Fruit fly (Drosophila melanogaster) whole organism, embryonic: ENCODE results near the gene CG6040.

ENCODE experiments used
- ATbp ChIP-seq: fragments of 200-800 bp; sonication (Bioruptor generic); optimal IDR thresholded peaks from 2 replicates; lab custom pipeline; 2017; ENCODE audit warnings: missing biosample characterization, mild to moderate bottlenecking, missing genetic modification characterization, missing genetic modification reagents
- Adf1 ChIP-seq: fragments of 200-800 bp; sonication (Bioruptor generic); IDR thresholded peaks from 2 replicates; pipeline ENCODE4 v1.3.6; 2022; ENCODE audit warnings: missing biosample characterization, missing genetic modification characterization
- BtbVII ChIP-seq: fragments of 200-800 bp; sonication (Bioruptor generic); optimal IDR thresholded peaks from 3 replicates; lab custom pipeline; 2017; ENCODE audit warnings: missing biosample characterization, mild to moderate bottlenecking, missing genetic modification characterization
- CG11504 ChIP-seq: fragments of 200-800 bp; sonication (Bioruptor generic); optimal IDR thresholded peaks from 3 replicates; lab custom pipeline; 2019; ENCODE audit warnings: missing biosample characterization, mild to moderate bottlenecking, missing genetic modification characterization, moderate library complexity
- CG12219 ChIP-seq: fragments of 200-800 bp; sonication (Bioruptor generic); optimal IDR thresholded peaks from 3 replicates; lab custom pipeline; 2018; ENCODE audit warnings: missing biosample characterization, mild to moderate bottlenecking, missing genetic modification characterization
- CG15696 ChIP-seq: fragments of 200-800 bp; sonication (Bioruptor generic); optimal IDR thresholded peaks from 2 replicates; lab custom pipeline; 2019; ENCODE audit warnings: missing biosample characterization, mild to moderate bottlenecking, missing genetic modification characterization, moderate library complexity
- CG1602 ChIP-seq: fragments of 200-800 bp; sonication (Bioruptor generic); optimal IDR thresholded peaks from 3 replicates; lab custom pipeline; 2016; ENCODE audit warnings: missing biosample characterization, missing genetic modification characterization
- CG18262 ChIP-seq: fragments of 200-800 bp; optimal IDR thresholded peaks from 3 replicates; lab custom pipeline; 2019; ENCODE audit warnings: missing biosample characterization, mild to moderate bottlenecking, missing genetic modification characterization, moderate library complexity
- CG18619 ChIP-seq: fragments of 200-800 bp; sonication (Bioruptor generic); optimal IDR thresholded peaks from 3 replicates; lab custom pipeline; 2017; ENCODE audit warnings: missing biosample characterization, mild to moderate bottlenecking, missing genetic modification characterization
- CG18764 ChIP-seq: fragments of 200-800 bp; sonication (Bioruptor generic); optimal IDR thresholded peaks from 3 replicates; lab custom pipeline; 2016; ENCODE audit warnings: missing biosample characterization, missing genetic modification characterization
- CG2712 ChIP-seq: fragments of 200-800 bp; optimal IDR thresholded peaks from 3 replicates; lab custom pipeline; 2019; ENCODE audit warnings: missing biosample characterization, mild to moderate bottlenecking, missing genetic modification characterization, moderate library complexity
- CG31224 ChIP-seq: fragments of 200-800 bp; sonication (Bioruptor generic); IDR thresholded peaks from 2 replicates; pipeline ENCODE4 v1.3.6; 2022; ENCODE audit warnings: missing biosample characterization, missing genetic modification characterization
- CG3163 ChIP-seq: fragments of 200-800 bp; sonication (Bioruptor generic); optimal IDR thresholded peaks from 3 replicates; lab custom pipeline; 2016; ENCODE audit warnings: missing biosample characterization, missing genetic modification characterization
- CG3726 ChIP-seq: fragments of 200-800 bp; sonication (Bioruptor generic); IDR thresholded peaks from 3 replicates; pipeline ENCODE4, ENCODE4 v1.3.6; 2022; ENCODE audit warnings: missing biosample characterization, missing genetic modification characterization
- CG43689 ChIP-seq: fragments of 200-800 bp; sonication (Bioruptor generic); IDR thresholded peaks from 2 replicates; pipeline ENCODE4 v1.3.6; 2022; ENCODE audit warnings: missing biosample characterization, missing genetic modification characterization
- CG4730 ChIP-seq: fragments of 200-800 bp; sonication (Bioruptor generic); IDR thresholded peaks from 2 replicates; pipeline ENCODE4 v1.3.6; 2022; ENCODE audit warnings: missing biosample characterization, missing genetic modification characterization
- CG5245 ChIP-seq: fragments of 200-800 bp; sonication (Bioruptor generic); optimal IDR thresholded peaks from 3 replicates; lab custom pipeline; 2016; ENCODE audit warnings: missing biosample characterization, missing genetic modification characterization
- CG8359 ChIP-seq: fragments of 200-800 bp; sonication (Bioruptor generic); optimal IDR thresholded peaks from 2 replicates; lab custom pipeline; 2017; ENCODE audit warnings: missing biosample characterization, mild to moderate bottlenecking, missing genetic modification characterization, borderline replicate concordance
- CoRest ChIP-seq: fragments of 200-800 bp; sonication (Bioruptor generic); optimal IDR thresholded peaks from 3 replicates; lab custom pipeline; 2018; ENCODE audit warnings: missing biosample characterization, mild to moderate bottlenecking, missing genetic modification characterization, moderate library complexity
- Dek ChIP-seq: fragments of 200-800 bp; sonication (Bioruptor generic); optimal IDR thresholded peaks from 3 replicates; lab custom pipeline; 2019; ENCODE audit warnings: missing biosample characterization, mild to moderate bottlenecking, missing genetic modification characterization, moderate library complexity
- Eip74EF ChIP-seq, 2 experiments: fragments of 200-800 bp in 1 of 2; fragments of >200 bp in 1 of 2; sonication (Bioruptor generic) in 1 of 2; optimal IDR thresholded peaks; 2 replicates each; lab custom pipeline; 2017 to 2019; ENCODE audit warnings: missing biosample characterization in 2 of 2, missing genetic modification characterization in 2 of 2, mild to moderate bottlenecking in 1 of 2, moderate library complexity in 1 of 2
- H15 ChIP-seq: fragments of 200-800 bp; sonication (Bioruptor generic); IDR thresholded peaks from 3 replicates; pipeline ENCODE4 v1.3.6; 2022; ENCODE audit warnings: missing biosample characterization, missing genetic modification characterization
- H2.0 ChIP-seq: fragments of 200-800 bp; sonication (Bioruptor generic); IDR thresholded peaks from 2 replicates; pipeline ENCODE4 v1.3.6; 2022; ENCODE audit warnings: missing biosample characterization, missing genetic modification characterization
- HLH54F ChIP-seq: fragments of 200-800 bp; sonication (Bioruptor generic); optimal IDR thresholded peaks from 3 replicates; lab custom pipeline; 2016; ENCODE audit warnings: missing biosample characterization, missing genetic modification characterization
- Jarid2 ChIP-seq: fragments of 200-800 bp; sonication (Bioruptor generic); optimal IDR thresholded peaks from 3 replicates; lab custom pipeline; 2017; ENCODE audit warnings: mild to moderate bottlenecking, missing biosample characterization, missing genetic modification reagents, missing genetic modification characterization
- MBD-R2 ChIP-seq: fragments of 200-800 bp; sonication (Bioruptor generic); IDR thresholded peaks from 2 replicates; pipeline ENCODE4 v1.3.6; 2022; ENCODE audit warnings: missing biosample characterization, missing genetic modification characterization
- Nf-YB ChIP-seq: fragments of 200-800 bp; sonication (Bioruptor generic); optimal IDR thresholded peaks from 3 replicates; lab custom pipeline; 2019; ENCODE audit warnings: missing biosample characterization, mild to moderate bottlenecking, missing genetic modification characterization, moderate library complexity
- Ravus ChIP-seq: fragments of 200-800 bp; sonication (Bioruptor generic); IDR thresholded peaks from 2 replicates; pipeline ENCODE4 v1.3.6; 2022; ENCODE audit warnings: missing biosample characterization, missing genetic modification characterization
- Xrp1 ChIP-seq: fragments of 200-800 bp; sonication (Bioruptor generic); IDR thresholded peaks from 2 replicates; pipeline ENCODE4 v1.3.6; 2022; ENCODE audit warnings: missing biosample characterization, missing genetic modification characterization
- YL-1 ChIP-seq: fragments of 200-800 bp; sonication (Bioruptor generic); optimal IDR thresholded peaks from 3 replicates; lab custom pipeline; 2017; ENCODE audit warnings: missing biosample characterization, mild to moderate bottlenecking, missing genetic modification characterization
- ab ChIP-seq: fragments of 200-800 bp; sonication (Bioruptor generic); optimal IDR thresholded peaks from 2 replicates; lab custom pipeline; 2016; ENCODE audit warnings: missing biosample characterization, missing genetic modification characterization
- bsh ChIP-seq, 2 experiments: fragments of 200-800 bp; sonication (Bioruptor generic); optimal IDR thresholded peaks; 2 replicates each; lab custom pipeline; 2017 to 2018; ENCODE audit warnings: mild to moderate bottlenecking in 2 of 2, missing biosample characterization in 2 of 2, missing genetic modification characterization in 2 of 2, moderate library complexity in 1 of 2
- dmrt11E ChIP-seq: fragments of 200-800 bp; sonication (Bioruptor generic); optimal IDR thresholded peaks from 3 replicates; lab custom pipeline; 2018; ENCODE audit warnings: missing biosample characterization, mild to moderate bottlenecking, missing genetic modification characterization, moderate library complexity
- en ChIP-seq: fragments of 200-800 bp; sonication (Bioruptor generic); optimal IDR thresholded peaks from 2 replicates; lab custom pipeline; 2016; ENCODE audit warnings: missing biosample characterization, missing genetic modification characterization
- esg ChIP-seq: fragments of 200-800 bp; sonication (Bioruptor generic); conservative IDR thresholded peaks from 2 replicates; pipeline ENCODE4 v1.3.6; 2022; ENCODE audit warnings: missing biosample characterization, missing genetic modification characterization
- fd102C ChIP-seq: fragments of 200-800 bp; sonication (Bioruptor generic); optimal IDR thresholded peaks from 2 replicates; lab custom pipeline; 2018; ENCODE audit warnings: missing biosample characterization, mild to moderate bottlenecking, missing genetic modification characterization, moderate library complexity
- fru ChIP-seq: fragments of >200 bp; optimal IDR thresholded peaks from 2 replicates; lab custom pipeline; 2017
- hth ChIP-seq: fragments of >200 bp; optimal IDR thresholded peaks from 2 replicates; lab custom pipeline; 2017; ENCODE audit warnings: inconsistent platforms
- jigr1 ChIP-seq: fragments of 200-800 bp; sonication (Bioruptor generic); IDR thresholded peaks from 3 replicates; pipeline ENCODE4 v1.3.6; 2022; ENCODE audit warnings: missing biosample characterization, missing genetic modification characterization
- jumu ChIP-seq: fragments of 200-800 bp; sonication (Bioruptor generic); optimal IDR thresholded peaks from 3 replicates; lab custom pipeline; 2016; ENCODE audit warnings: missing biosample characterization, missing genetic modification characterization
- nerfin-2 ChIP-seq: fragments of 200-800 bp; sonication (Bioruptor generic); IDR thresholded peaks from 2 replicates; pipeline ENCODE4 v1.3.6; 2022; ENCODE audit warnings: missing biosample characterization, missing genetic modification characterization; ENCODE audit not compliant: partially characterized antibody
- p53 ChIP-seq: fragments of 200-800 bp; sonication (Bioruptor generic); optimal IDR thresholded peaks from 2 replicates; lab custom pipeline; 2016; ENCODE audit warnings: missing biosample characterization, missing genetic modification characterization
- pita ChIP-seq: fragments of 200-800 bp; sonication (Bioruptor generic); optimal IDR thresholded peaks from 2 replicates; lab custom pipeline; 2017; ENCODE audit warnings: missing biosample characterization, mild to moderate bottlenecking, missing genetic modification characterization
- ranshi ChIP-seq: fragments of 200-800 bp; sonication (Bioruptor generic); IDR thresholded peaks from 2 replicates; pipeline ENCODE4 v1.3.6; 2022; ENCODE audit warnings: missing biosample characterization, missing genetic modification characterization
- slbo ChIP-seq: fragments of 200-800 bp; sonication (Bioruptor generic); IDR thresholded peaks from 2 replicates; pipeline ENCODE4 v1.3.6; 2022; ENCODE audit warnings: missing biosample characterization, missing genetic modification characterization
- ssp ChIP-seq: fragments of 200-800 bp; sonication (Bioruptor generic); IDR thresholded peaks from 2 replicates; pipeline ENCODE4 v1.3.6; 2022; ENCODE audit warnings: missing biosample characterization, missing genetic modification characterization
- tap ChIP-seq: fragments of 200-800 bp; optimal IDR thresholded peaks from 3 replicates; lab custom pipeline; 2019; ENCODE audit warnings: missing biosample characterization, mild to moderate bottlenecking, missing genetic modification characterization, moderate library complexity
- tll ChIP-seq, 2 experiments: fragments of 200-800 bp in 1 of 2; fragments of >200 bp in 1 of 2; sonication (Bioruptor generic) in 1 of 2; optimal IDR thresholded peaks; 2 replicates each; lab custom pipeline; 2017 to 2019; ENCODE audit warnings: missing biosample characterization in 2 of 2, missing genetic modification characterization in 2 of 2, mild to moderate bottlenecking in 1 of 2, moderate library complexity in 1 of 2
- unc-4 ChIP-seq: fragments of 200-800 bp; sonication (Bioruptor generic); IDR thresholded peaks from 2 replicates; pipeline ENCODE4 v1.3.6; 2022; ENCODE audit warnings: missing biosample characterization, missing genetic modification characterization; ENCODE audit not compliant: partially characterized antibody
- zen ChIP-seq: fragments of 200-800 bp; sonication (Bioruptor generic); optimal IDR thresholded peaks from 3 replicates; lab custom pipeline; 2018; ENCODE audit warnings: missing biosample characterization, mild to moderate bottlenecking, missing genetic modification characterization, moderate library complexity
- zen2 ChIP-seq: fragments of 200-800 bp; sonication (Bioruptor generic); IDR thresholded peaks from 3 replicates; pipeline ENCODE4 v1.3.6; 2022; ENCODE audit warnings: missing biosample characterization, missing genetic modification characterization; ENCODE audit not compliant: partially characterized antibody

The CG6040 gene

DNA sequence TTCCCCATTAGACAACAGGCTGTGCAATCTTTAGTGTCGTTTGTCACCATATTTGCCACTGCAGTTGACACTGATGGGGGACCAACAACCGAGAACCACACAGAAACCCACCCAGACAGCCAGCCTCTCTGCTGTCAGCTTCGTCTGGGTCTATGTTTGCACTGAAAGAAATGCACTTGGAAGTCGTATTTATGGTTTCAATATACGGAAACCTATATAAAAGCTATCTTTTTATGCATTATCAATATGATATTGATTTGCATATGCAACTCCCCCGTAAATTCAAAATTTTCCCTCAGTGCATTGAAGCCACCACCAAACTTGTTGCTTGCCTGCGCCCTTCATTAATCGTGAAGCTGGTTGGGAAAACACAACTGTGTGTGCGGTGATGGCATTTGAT is 22.6 kb upstream of the CG6040 start (continued):
- TF ChIP-seq CG18619 (no peak), Jarid2 (GFP tag; lab: Kevin White, UChicago) (no peak), Dek (tag; lab: Kevin White, UChicago) (no peak), fd102C (GFP tag; lab: Kevin White, UChicago) (no peak), dmrt11E (tag; lab: Kevin White, UChicago) (peak; percentile 18), hth (lab: Kevin White, UChicago) (no peak), Adf1 (GFP tag; lab: Robert Waterston, UW) (no peak), CG15696 (tag; lab: Kevin White, UChicago) (no peak), ab (no peak), Xrp1 (GFP tag; lab: Robert Waterston, UW) (peak; percentile 70), YL-1 (GFP tag; lab: Kevin White, UChicago) (no peak), tll (GFP tag; optimal IDR thresholded peaks at IDR 0.05; lab: Kevin White, UChicago) (no peak), Eip74EF (GFP tag; optimal IDR thresholded peaks at IDR 0.05; lab: Kevin White, UChicago) (no peak), CG1602 (GFP tag; lab: Kevin White, UChicago) (no peak), jumu (GFP tag; lab: Kevin White, UChicago) (peak; percentile 15), Ravus (no peak), CG5245 (GFP tag; lab: Kevin White, UChicago) (no peak), nerfin-2 (no peak), CG4730 (GFP tag; lab: Robert Waterston, UW) (no peak), ranshi (GFP tag; lab: Robert Waterston, UW) (peak; percentile 34; the same call in 1 of the 2 replicates), ssp (GFP tag; lab: Robert Waterston, UW) (0 out of 2 replicates have a peak, but pooled peaks have one; percentile 23), Nf-YB (GFP tag; lab: Kevin White, UChicago) (no peak), en (GFP tag; lab: Kevin White, UChicago) (no peak), slbo (peak; percentile 31; the same call in 1 of the 2 replicates), CG18262 (peak; percentile 35), CG43689 (GFP tag; lab: Robert Waterston, UW) (no peak), CG8359 (GFP tag; lab: Kevin White, UChicago) (no peak), BtbVII (GFP tag; lab: Kevin White, UChicago) (no peak), pita (GFP tag; lab: Kevin White, UChicago) (no peak), HLH54F (GFP tag; lab: Kevin White, UChicago) (no peak), esg (GFP tag; lab: Robert Waterston, UW) (0 out of 2 replicates have a peak, but pooled peaks have one; percentile 25), CG2712 (tag; lab: Kevin White, UChicago) (peak; percentile 47), zen2 (GFP tag; lab: Robert Waterston, UW) (no peak), ATbp (GFP tag; lab: Kevin White, UChicago) (no peak), unc-4 (no peak), CoRest (tag; lab: Kevin White, UChicago) (no peak), bsh (GFP tag; optimal IDR thresholded peaks at IDR 0.05; lab: Kevin White, UChicago) (peak; percentile 45 to 53), CG11504 (tag; lab: Kevin White, UChicago) (peak; percentile 10), CG18764 (GFP tag; lab: Kevin White, UChicago) (no peak), H15 (peak; percentile 42; the same call in 1 of the 3 replicates), fru (lab: Kevin White, UChicago) (no peak), CG3163 (GFP tag; lab: Kevin White, UChicago) (no peak), H2.0 (GFP tag; lab: Robert Waterston, UW) (0 out of 2 replicates have a peak, but pooled peaks have one; percentile 22), jigr1 (no peak), tap (no peak), CG31224 (GFP tag; lab: Robert Waterston, UW) (no peak), zen (no peak), CG3726 (no peak), p53 (GFP tag; lab: Kevin White, UChicago) (no peak), MBD-R2 (GFP tag; lab: Robert Waterston, UW) (no peak), CG12219 (GFP tag; lab: Kevin White, UChicago) (no peak)
